Worm (Caenorhabditis elegans) whole organism, L4/young adult: Measurements from ENCODE around the gene C02F4.4.

ENCODE experiments used
- W03F9.2 ChIP-seq: fragments of 150-350 bp; optimal IDR thresholded peaks from 2 replicates; lab custom pipeline; 2014; ENCODE audit warnings: missing biosample characterization, missing genetic modification characterization
- dao-5 ChIP-seq: sonication (generic microtip); optimal IDR thresholded peaks from 2 replicates; lab custom pipeline; 2016; ENCODE audit warnings: missing genotype, missing genetic modification characterization, moderate library complexity, missing compliant biosample characterization
- him-1 ChIP-seq: sonication (generic microtip); optimal IDR thresholded peaks from 2 replicates; lab custom pipeline; 2016; ENCODE audit warnings: missing genotype, missing genetic modification reagents, missing genetic modification characterization, missing compliant biosample characterization

DNA sequence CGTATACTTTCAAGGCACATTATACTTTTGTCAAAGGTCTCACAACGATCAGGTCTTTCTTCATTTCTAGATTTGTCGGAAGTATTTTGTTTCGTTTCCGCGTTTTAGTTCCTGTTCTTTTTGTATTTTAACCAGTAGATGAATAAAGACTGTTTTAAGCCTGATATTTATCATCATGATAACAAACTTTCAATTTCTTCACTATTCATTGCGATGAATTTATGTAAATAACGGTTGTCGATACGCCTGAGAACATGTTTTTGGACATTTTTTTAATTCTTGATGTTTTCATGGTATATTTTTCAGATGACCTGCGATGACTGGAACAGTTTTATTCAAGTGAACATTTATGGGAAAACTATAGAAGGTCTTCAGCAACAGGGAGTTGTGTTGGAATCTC, 43.4 kb upstream of the C02F4.4 start, which contains the start of gene zim-3:
- TF ChIP-seq him-1 (tag; lab: Kevin White, UChicago): no peak
- no peak for TF ChIP-seq dao-5 (tag; lab: Kevin White, UChicago)
- no peak for TF ChIP-seq W03F9.2 (tag; lab: Kevin White, UChicago)
